Fruit fly (Drosophila melanogaster) whole organism, prepupa: ENCODE measurements around the gene CG31635.

Source experiments
- Blimp-1 ChIP-seq: fragments of 200-800 bp; sonication (Bioruptor generic); optimal IDR thresholded peaks from 3 replicates; lab custom pipeline; 2017; ENCODE audit warnings: missing biosample characterization, missing genetic modification characterization, mild to moderate bottlenecking, moderate library complexity, missing genetic modification reagents
- CG10631 ChIP-seq: fragments of 200-800 bp; sonication (Bioruptor generic); optimal IDR thresholded peaks from 2 replicates; lab custom pipeline; 2016; ENCODE audit warnings: missing biosample characterization, missing genetic modification characterization
- CG10669 ChIP-seq: fragments of 200-800 bp; sonication (Bioruptor generic); optimal IDR thresholded peaks from 3 replicates; lab custom pipeline; 2018; ENCODE audit warnings: missing biosample characterization, mild to moderate bottlenecking, missing genetic modification characterization, moderate library complexity
- CG11294 ChIP-seq: fragments of 200-800 bp; sonication (Bioruptor generic); IDR thresholded peaks from 2 replicates; pipeline ENCODE4 v1.3.6; 2022; ENCODE audit warnings: missing biosample characterization, missing genetic modification characterization
- CG11762 ChIP-seq: fragments of 200-800 bp; sonication (Bioruptor generic); optimal IDR thresholded peaks from 3 replicates; lab custom pipeline; 2016; ENCODE audit warnings: missing biosample characterization, missing genetic modification characterization; ENCODE audit not compliant: insufficient read depth
- CG11902 ChIP-seq: fragments of 200-800 bp; sonication (Bioruptor generic); optimal IDR thresholded peaks from 3 replicates; lab custom pipeline; 2016; ENCODE audit warnings: missing biosample characterization, missing genetic modification characterization
- CG15336 ChIP-seq: fragments of 200-800 bp; sonication (Bioruptor generic); IDR thresholded peaks from 2 replicates; pipeline ENCODE4 v1.3.6; 2022; ENCODE audit warnings: missing biosample characterization, missing genetic modification characterization
- CG1621 ChIP-seq: fragments of 200-800 bp; sonication (Bioruptor generic); optimal IDR thresholded peaks from 3 replicates; lab custom pipeline; 2018; ENCODE audit warnings: missing biosample characterization, mild to moderate bottlenecking, missing genetic modification characterization
- CG16779 ChIP-seq: fragments of 200-800 bp; sonication (Bioruptor generic); optimal IDR thresholded peaks from 3 replicates; lab custom pipeline; 2017; ENCODE audit warnings: missing biosample characterization, mild to moderate bottlenecking, missing genetic modification characterization
- CG3032 ChIP-seq: fragments of 200-800 bp; optimal IDR thresholded peaks from 2 replicates; lab custom pipeline; 2019; ENCODE audit warnings: missing biosample characterization, mild to moderate bottlenecking, missing genetic modification characterization, moderate library complexity
- CG34406 ChIP-seq: fragments of 200-800 bp; sonication (Bioruptor generic); optimal IDR thresholded peaks from 3 replicates; lab custom pipeline; 2016; ENCODE audit warnings: missing biosample characterization, missing genetic modification characterization
- CG3919 ChIP-seq: fragments of 200-800 bp; sonication (Bioruptor generic); optimal IDR thresholded peaks from 3 replicates; lab custom pipeline; 2016; ENCODE audit warnings: missing biosample characterization, missing genetic modification characterization
- CG4318 ChIP-seq: fragments of 200-800 bp; sonication (Bioruptor generic); optimal IDR thresholded peaks from 3 replicates; lab custom pipeline; 2017; ENCODE audit warnings: missing biosample characterization, mild to moderate bottlenecking, missing genetic modification characterization
- CG6792 ChIP-seq: fragments of 200-800 bp; sonication (Bioruptor generic); optimal IDR thresholded peaks from 3 replicates; lab custom pipeline; 2016; ENCODE audit warnings: missing biosample characterization, missing genetic modification characterization
- CG6854 ChIP-seq: fragments of 200-800 bp; sonication (Bioruptor generic); optimal IDR thresholded peaks from 2 replicates; lab custom pipeline; 2017; ENCODE audit warnings: missing biosample characterization, mild to moderate bottlenecking, missing genetic modification characterization
- CG8319 ChIP-seq: fragments of 200-800 bp; sonication (Bioruptor generic); optimal IDR thresholded peaks from 3 replicates; lab custom pipeline; 2016; ENCODE audit warnings: missing biosample characterization, missing genetic modification characterization
- CG8632 ChIP-seq: fragments of 200-800 bp; sonication (Bioruptor generic); optimal IDR thresholded peaks from 3 replicates; lab custom pipeline; 2016; ENCODE audit warnings: missing biosample characterization, missing genetic modification characterization
- CG9139 ChIP-seq: fragments of 200-800 bp; sonication (Bioruptor generic); optimal IDR thresholded peaks from 3 replicates; lab custom pipeline; 2017; ENCODE audit warnings: missing biosample characterization, mild to moderate bottlenecking, missing genetic modification characterization
- Eip75B ChIP-seq: fragments of 200-800 bp; sonication (Bioruptor generic); optimal IDR thresholded peaks from 3 replicates; lab custom pipeline; 2016; ENCODE audit warnings: missing biosample characterization, missing genetic modification characterization
- Eip78C ChIP-seq: fragments of 200-800 bp; sonication (Bioruptor generic); peaks from one replicate; lab custom pipeline; 2016; ENCODE audit warnings: missing biosample characterization, missing genetic modification characterization
- Eip93F ChIP-seq: fragments of 200-800 bp; sonication (Bioruptor generic); optimal IDR thresholded peaks from 2 replicates; lab custom pipeline; 2016; ENCODE audit warnings: missing biosample characterization, mild to moderate bottlenecking, missing genetic modification characterization
- Ets21C ChIP-seq: fragments of 200-800 bp; sonication (Bioruptor generic); optimal IDR thresholded peaks from 3 replicates; lab custom pipeline; 2016; ENCODE audit warnings: missing biosample characterization, missing genetic modification characterization
- Ets96B ChIP-seq: fragments of 200-800 bp; optimal IDR thresholded peaks from 2 replicates; lab custom pipeline; 2019; ENCODE audit warnings: missing biosample characterization, mild to moderate bottlenecking, missing genetic modification characterization, moderate library complexity
- Gug ChIP-seq: fragments of 200-800 bp; sonication (Bioruptor generic); IDR thresholded peaks from 2 replicates; pipeline ENCODE4 v1.3.6; 2022; ENCODE audit warnings: missing biosample characterization, missing genetic modification characterization
- Hr38 ChIP-seq: sonication (Bioruptor generic); optimal IDR thresholded peaks from 2 replicates; lab custom pipeline; 2016; ENCODE audit warnings: missing biosample characterization, missing genetic modification characterization
- Hr39 ChIP-seq: fragments of 200-800 bp; sonication (Bioruptor generic); optimal IDR thresholded peaks from 2 replicates; lab custom pipeline; 2016; ENCODE audit warnings: missing biosample characterization, missing genetic modification characterization
- Lpt ChIP-seq: fragments of 200-800 bp; sonication (Bioruptor generic); optimal IDR thresholded peaks from 3 replicates; lab custom pipeline; 2016; ENCODE audit warnings: missing biosample characterization, missing genetic modification characterization
- Met ChIP-seq: fragments of 200-800 bp; sonication (Bioruptor generic); optimal IDR thresholded peaks from 3 replicates; lab custom pipeline; 2016; ENCODE audit warnings: missing biosample characterization, missing genetic modification characterization
- OdsH ChIP-seq: fragments of 200-800 bp; sonication (Bioruptor generic); optimal IDR thresholded peaks from 3 replicates; lab custom pipeline; 2016; ENCODE audit warnings: missing biosample characterization, missing genetic modification characterization
- Smox ChIP-seq: fragments of 200-800 bp; sonication (Bioruptor generic); optimal IDR thresholded peaks from 3 replicates; lab custom pipeline; 2016; ENCODE audit warnings: missing biosample characterization, missing genetic modification characterization
- Sox102F ChIP-seq: fragments of 200-800 bp; sonication (Bioruptor generic); optimal IDR thresholded peaks from 2 replicates; lab custom pipeline; 2016; ENCODE audit warnings: missing biosample characterization, mild to moderate bottlenecking, missing genetic modification characterization
- Sox14 ChIP-seq: fragments of 200-800 bp; sonication (Bioruptor generic); optimal IDR thresholded peaks from 3 replicates; lab custom pipeline; 2016; ENCODE audit warnings: missing biosample characterization, missing genetic modification characterization
- Sox15 ChIP-seq: fragments of 200-800 bp; sonication (Bioruptor generic); optimal IDR thresholded peaks from 3 replicates; lab custom pipeline; 2016; ENCODE audit warnings: missing biosample characterization, missing genetic modification characterization
- achi ChIP-seq: fragments of 200-800 bp; sonication (Bioruptor generic); optimal IDR thresholded peaks from 3 replicates; lab custom pipeline; 2016; ENCODE audit warnings: missing biosample characterization, missing genetic modification characterization
- acj6 ChIP-seq: fragments of 200-800 bp; sonication (Bioruptor generic); optimal IDR thresholded peaks from 3 replicates; lab custom pipeline; 2016; ENCODE audit warnings: missing biosample characterization, missing genetic modification characterization
- cyc ChIP-seq: fragments of 200-800 bp; sonication (Bioruptor generic); optimal IDR thresholded peaks from 3 replicates; lab custom pipeline; 2016; ENCODE audit warnings: missing biosample characterization, missing genetic modification characterization
- dac ChIP-seq: fragments of 200-800 bp; sonication (Bioruptor generic); optimal IDR thresholded peaks from 2 replicates; lab custom pipeline; 2017; ENCODE audit warnings: missing biosample characterization, mild to moderate bottlenecking, missing genetic modification characterization
- esn ChIP-seq: fragments of 200-800 bp; sonication (Bioruptor generic); optimal IDR thresholded peaks from 2 replicates; lab custom pipeline; 2016; ENCODE audit warnings: missing biosample characterization, mild to moderate bottlenecking, missing genetic modification characterization, moderate library complexity
- fd59A ChIP-seq: fragments of 200-800 bp; sonication (Bioruptor generic); optimal IDR thresholded peaks from 2 replicates; lab custom pipeline; 2017; ENCODE audit warnings: missing biosample characterization, mild to moderate bottlenecking, missing genetic modification characterization, missing genetic modification reagents
- fd85E ChIP-seq: fragments of 200-800 bp; sonication (Bioruptor generic); optimal IDR thresholded peaks from 3 replicates; lab custom pipeline; 2016; ENCODE audit warnings: missing biosample characterization, missing genetic modification characterization
- fkh ChIP-seq: fragments of 200-800 bp; sonication (Bioruptor generic); optimal IDR thresholded peaks from 3 replicates; lab custom pipeline; 2017; ENCODE audit warnings: missing biosample characterization, mild to moderate bottlenecking, missing genetic modification characterization, moderate library complexity
- net ChIP-seq: fragments of 200-800 bp; sonication (Bioruptor generic); optimal IDR thresholded peaks from 3 replicates; lab custom pipeline; 2016; ENCODE audit warnings: missing biosample characterization, missing genetic modification characterization
- pdm3 ChIP-seq: fragments of 200-800 bp; sonication (Bioruptor generic); optimal IDR thresholded peaks from 3 replicates; lab custom pipeline; 2016; ENCODE audit warnings: missing biosample characterization, missing genetic modification characterization
- salr ChIP-seq, 2 experiments: fragments of 200-800 bp; sonication (Bioruptor generic); optimal IDR thresholded peaks; 3 replicates each; lab custom pipeline; 2016 to 2018; ENCODE audit warnings: missing biosample characterization in 2 of 2, missing genetic modification characterization in 2 of 2, mild to moderate bottlenecking in 1 of 2
- ss ChIP-seq, 2 experiments: fragments of 200-800 bp; sonication (Bioruptor generic); optimal IDR thresholded peaks; 2 replicates in 1 of 2; 3 replicates in 1 of 2; lab custom pipeline; 2017 to 2018; ENCODE audit warnings: mild to moderate bottlenecking in 2 of 2, missing biosample characterization in 2 of 2, missing genetic modification characterization in 2 of 2, moderate library complexity in 1 of 2
- svp ChIP-seq: fragments of 200-800 bp; sonication (Bioruptor generic); peaks from one replicate; lab custom pipeline; 2016; ENCODE audit warnings: missing biosample characterization, missing genetic modification characterization
- topi ChIP-seq: fragments of 200-800 bp; sonication (Bioruptor generic); optimal IDR thresholded peaks from 3 replicates; lab custom pipeline; 2016; ENCODE audit warnings: missing biosample characterization, missing genetic modification characterization
- vri ChIP-seq: fragments of 200-800 bp; sonication (Bioruptor generic); optimal IDR thresholded peaks from 3 replicates; lab custom pipeline; 2016; ENCODE audit warnings: missing biosample characterization, mild to moderate bottlenecking, missing genetic modification characterization

Gene CG31635

DNA sequence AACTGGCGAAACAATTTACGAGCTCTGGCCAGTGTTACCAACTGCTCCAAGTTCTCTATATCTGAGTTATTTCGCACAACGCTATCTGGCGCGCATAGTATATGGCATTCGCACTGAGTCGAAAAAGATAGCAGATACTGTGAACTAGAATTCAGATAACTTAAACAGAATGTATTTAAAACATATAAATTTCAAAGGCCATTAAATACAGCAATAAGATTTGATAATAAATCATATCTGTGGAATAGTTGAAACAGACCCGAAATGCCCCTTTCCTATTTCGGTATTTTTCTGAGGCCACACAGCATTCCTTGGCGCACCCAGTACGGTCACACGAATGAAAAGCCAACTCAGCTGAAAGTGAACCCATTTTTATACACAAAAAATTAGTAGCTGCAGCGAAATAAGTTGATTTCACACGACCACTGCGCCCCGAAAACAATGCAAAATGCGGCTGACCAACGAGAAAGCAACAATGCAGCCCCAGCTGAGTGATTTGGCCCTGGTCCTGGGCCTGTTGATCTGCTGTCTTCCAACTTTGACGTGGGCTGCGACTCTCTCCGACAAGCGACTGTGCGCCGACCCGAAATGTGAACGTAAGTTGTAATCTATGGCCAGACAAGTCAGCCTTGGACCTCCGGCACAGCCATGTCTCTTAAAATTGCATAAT lies at the start of gene CG31635, which contains the start of gene Tango1 (continued):
- TF ChIP-seq CG6792 (GFP tag; lab: Kevin White, UChicago), result no peak
- no peak for TF ChIP-seq CG4318 (GFP tag; lab: Kevin White, UChicago)
- TF ChIP-seq Sox15 (GFP tag; lab: Kevin White, UChicago), result no peak
- TF ChIP-seq CG11762 (GFP tag; lab: Kevin White, UChicago), result no peak
- TF ChIP-seq CG3032 (tag; lab: Kevin White, UChicago), result peak; percentile 22
- no peak for TF ChIP-seq Eip93F (GFP tag; lab: Kevin White, UChicago)
- no peak for TF ChIP-seq CG9139
- TF ChIP-seq Ets21C (GFP tag; lab: Kevin White, UChicago), result no peak
- TF ChIP-seq, all 60 proteins: peak for 12

DNA sequence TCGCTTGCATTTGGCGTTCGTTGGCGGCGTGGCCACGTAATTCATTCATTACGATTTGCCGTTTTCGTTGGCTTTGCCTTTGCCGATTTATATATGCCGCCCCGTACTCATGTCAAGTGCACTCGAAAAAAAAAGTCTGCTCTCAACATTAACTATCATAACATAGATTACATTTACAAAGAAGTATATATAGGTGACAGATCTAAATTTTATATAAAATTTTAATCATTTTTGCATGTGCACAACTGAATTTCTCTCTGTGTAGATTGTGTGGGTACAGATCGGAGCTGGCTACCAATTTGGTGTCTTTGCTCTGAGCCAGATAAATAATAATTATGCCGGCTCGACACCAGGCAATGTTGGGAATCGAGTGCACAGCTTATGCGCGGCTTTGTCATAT lies 49.5 kb upstream of the CG31635 start:
- TF ChIP-seq CG11762 (GFP tag; lab: Kevin White, UChicago) (peak; percentile 48), esn (GFP tag; lab: Kevin White, UChicago) (peak; percentile 79), CG11294 (peak; percentile 62), fkh (GFP tag; lab: Kevin White, UChicago) (no peak), fd59A (GFP tag; lab: Kevin White, UChicago) (peak; percentile 21), Hr39 (GFP tag; lab: Kevin White, UChicago) (peak; percentile 77), Eip75B (peak; percentile 68), CG6854 (GFP tag; lab: Kevin White, UChicago) (peak; percentile 44), CG10669 (GFP tag; lab: Kevin White, UChicago) (peak; percentile 58), fd85E (GFP tag; lab: Kevin White, UChicago) (no peak), Lpt (GFP tag; lab: Kevin White, UChicago) (peak; percentile 68), CG16779 (no peak), Eip93F (GFP tag; lab: Kevin White, UChicago) (no peak), Sox14 (GFP tag; lab: Kevin White, UChicago) (peak; percentile 73), pdm3 (GFP tag; lab: Kevin White, UChicago) (peak; percentile 77), acj6 (GFP tag; lab: Kevin White, UChicago) (peak; percentile 66), cyc (GFP tag; lab: Kevin White, UChicago) (peak; percentile 74), Eip78C (GFP tag; lab: Kevin White, UChicago) (peak; percentile 94), OdsH (GFP tag; lab: Kevin White, UChicago) (peak; percentile 81), ss (GFP tag; optimal IDR thresholded peaks at IDR 0.05; lab: Kevin White, UChicago) (peak in 1 of 2 experiments; percentile 16), Blimp-1 (GFP tag; lab: Kevin White, UChicago) (peak; percentile 26), CG4318 (GFP tag; lab: Kevin White, UChicago) (peak; percentile 47), Ets21C (GFP tag; lab: Kevin White, UChicago) (peak; percentile 69), CG1621 (tag; lab: Kevin White, UChicago) (peak; percentile 45), CG34406 (peak; percentile 69), CG15336 (peak; percentile 83), Hr38 (GFP tag; lab: Kevin White, UChicago) (no peak), CG3032 (tag; lab: Kevin White, UChicago) (peak; percentile 49), vri (GFP tag; lab: Kevin White, UChicago) (peak; percentile 46), Gug (GFP tag; lab: Robert Waterston, UW) (peak; percentile 75), CG10631 (GFP tag; lab: Kevin White, UChicago) (peak; percentile 72), achi (GFP tag; lab: Kevin White, UChicago) (peak; percentile 65), CG11902 (peak; percentile 56), Met (peak; percentile 79), svp (GFP tag; lab: Kevin White, UChicago) (peak; percentile 81), topi (GFP tag; lab: Kevin White, UChicago) (peak; percentile 72), CG8319 (GFP tag; lab: Kevin White, UChicago) (peak; percentile 40), net (GFP tag; lab: Kevin White, UChicago) (peak; percentile 57), Sox102F (GFP tag; lab: Kevin White, UChicago) (peak; percentile 63), Ets96B (peak; percentile 67), dac (GFP tag; lab: Kevin White, UChicago) (peak; percentile 34), salr (GFP tag; optimal IDR thresholded peaks at IDR 0.05; lab: Kevin White, UChicago) (peak in 1 of 2 experiments; percentile 49), CG3919 (GFP tag; lab: Kevin White, UChicago) (peak; percentile 77), Smox (GFP tag; lab: Kevin White, UChicago) (peak; percentile 73), CG8632 (GFP tag; lab: Kevin White, UChicago) (peak; percentile 35)
